Fruit fly (Drosophila melanogaster) whole organism, embryonic: Measurements from ENCODE around the gene Atg6.

Source experiments
- Antp ChIP-seq: fragments of 200-800 bp; sonication (Bioruptor generic); optimal IDR thresholded peaks from 3 replicates; lab custom pipeline; 2016; ENCODE audit warnings: missing biosample characterization, missing genetic modification characterization
- CG11696 ChIP-seq: fragments of 200-800 bp; sonication (Bioruptor generic); IDR thresholded peaks from 2 replicates; pipeline ENCODE4 v1.3.6; 2022; ENCODE audit warnings: missing biosample characterization, missing genetic modification characterization
- CG31441 ChIP-seq: fragments of 200-800 bp; sonication (Bioruptor generic); IDR thresholded peaks from 2 replicates; pipeline ENCODE4 v1.3.6; 2022; ENCODE audit warnings: missing biosample characterization, missing genetic modification characterization
- Hr39 ChIP-seq: fragments of >200 bp; optimal IDR thresholded peaks from 2 replicates; lab custom pipeline; 2017
- onecut ChIP-seq: fragments of 200-800 bp; sonication (Bioruptor generic); IDR thresholded peaks from 2 replicates; pipeline ENCODE4 v1.3.6; 2022; ENCODE audit warnings: missing biosample characterization, missing genetic modification characterization
- pum ChIP-seq: fragments of 200-800 bp; sonication (Bioruptor generic); optimal IDR thresholded peaks from 2 replicates; lab custom pipeline; 2016; ENCODE audit warnings: missing biosample characterization, missing genetic modification characterization

- TF ChIP-seq onecut (GFP tag; lab: Robert Waterston, UW), result peak; percentile 43
- no peak; the same call in 1 of the 2 replicates for TF ChIP-seq CG31441 (GFP tag; lab: Robert Waterston, UW)
- TF ChIP-seq Antp (GFP tag; lab: Kevin White, UChicago), result no peak
- TF ChIP-seq Hr39 (lab: Kevin White, UChicago), result no peak
- no peak for TF ChIP-seq CG11696 (GFP tag; lab: Robert Waterston, UW)
- TF ChIP-seq pum (GFP tag; lab: Kevin White, UChicago), result no peak
Measured at dm6 chr3R:24031019-24031824, 19.4 kb downstream of the Atg6 start.
